Worm (Caenorhabditis elegans) whole organism, L4/young adult: ENCODE measurements around the gene Y43F8B.10.

ENCODE experiments used
- W03F9.2 ChIP-seq: fragments of 150-350 bp; optimal IDR thresholded peaks from 2 replicates; lab custom pipeline; 2014; ENCODE audit warnings: missing biosample characterization, missing genetic modification characterization
- dao-5 ChIP-seq: sonication (generic microtip); optimal IDR thresholded peaks from 2 replicates; lab custom pipeline; 2016; ENCODE audit warnings: missing genotype, missing genetic modification characterization, moderate library complexity, missing compliant biosample characterization
- him-1 ChIP-seq: sonication (generic microtip); optimal IDR thresholded peaks from 2 replicates; lab custom pipeline; 2016; ENCODE audit warnings: missing genotype, missing genetic modification reagents, missing genetic modification characterization, missing compliant biosample characterization

Y43F8B.10 gene

ce11 chrV:19520130-19520529 lies 45.9 kb downstream of the Y43F8B.10 start:
- TF ChIP-seq dao-5 (tag; lab: Kevin White, UChicago) (no peak), W03F9.2 (tag; lab: Kevin White, UChicago) (no peak), him-1 (no peak)

- no peak for TF ChIP-seq him-1
- no peak for TF ChIP-seq W03F9.2 (tag; lab: Kevin White, UChicago)
- TF ChIP-seq dao-5 (tag; lab: Kevin White, UChicago), result no peak
These were observed 46.5 kb downstream of the Y43F8B.10 start for ce11 chrV:19520597-19521322.

- no peak for TF ChIP-seq him-1
- no peak for TF ChIP-seq dao-5 (tag; lab: Kevin White, UChicago)
- no peak for TF ChIP-seq W03F9.2 (tag; lab: Kevin White, UChicago)
These were observed 47.4 kb downstream of the Y43F8B.10 start for ce11 chrV:19521351-19522278.

- TF ChIP-seq him-1, result peak; percentile 83
- TF ChIP-seq dao-5 (tag; lab: Kevin White, UChicago), result no peak
- TF ChIP-seq W03F9.2 (tag; lab: Kevin White, UChicago), result peak; percentile 68
These were observed 48.4 kb downstream of the Y43F8B.10 start for ce11 chrV:19522551-19523137.

- TF ChIP-seq dao-5 (tag; lab: Kevin White, UChicago) (no peak), W03F9.2 (tag; lab: Kevin White, UChicago) (peak; percentile 43)
These were observed 50.3 kb downstream of the Y43F8B.10 start for ce11 chrV:19524569-19524968.

ce11 chrV:19526197-19526596 lies 51.9 kb downstream of the Y43F8B.10 start:
- TF ChIP-seq him-1, result no peak
